Worm (Caenorhabditis elegans) whole organism, late embryonic: ENCODE results near the gene srx-23.

Source experiments
- C38D4.7 ChIP-seq: fragments of 200-800 bp; sonication (Bioruptor generic); optimal IDR thresholded peaks from 2 replicates; lab custom pipeline; 2018; ENCODE audit warnings: mild to moderate bottlenecking, missing genetic modification characterization, moderate library complexity, missing compliant biosample characterization
- T23F11.4 ChIP-seq: fragments of 200-800 bp; sonication (Bioruptor generic); optimal IDR thresholded peaks from 2 replicates; lab custom pipeline; 2018; ENCODE audit warnings: mild to moderate bottlenecking, missing genetic modification characterization, missing compliant biosample characterization
- Y22D7AL.16 ChIP-seq: sonication (generic microtip); optimal IDR thresholded peaks from 2 replicates; lab custom pipeline; 2016; ENCODE audit warnings: missing genetic modification characterization, missing compliant biosample characterization
- ama-1 ChIP-seq: fragments of 150-350 bp; optimal IDR thresholded peaks from 2 replicates; lab custom pipeline; 2014
- ceh-14 ChIP-seq: sonication (generic microtip); optimal IDR thresholded peaks from 2 replicates; lab custom pipeline; 2016; ENCODE audit warnings: missing genotype, missing genetic modification characterization, missing compliant biosample characterization
- ceh-18 ChIP-seq: sonication (generic microtip); optimal IDR thresholded peaks from 2 replicates; lab custom pipeline; 2016; ENCODE audit warnings: missing genetic modification characterization, missing compliant biosample characterization
- ceh-24 ChIP-seq: sonication (generic microtip); optimal IDR thresholded peaks from 2 replicates; lab custom pipeline; 2016; ENCODE audit warnings: mild to moderate bottlenecking, missing genetic modification characterization, missing compliant biosample characterization
- ceh-30 ChIP-seq: fragments of 150-350 bp; optimal IDR thresholded peaks from 2 replicates; lab custom pipeline; 2014; ENCODE audit warnings: missing biosample characterization, missing genetic modification characterization
- ceh-31 ChIP-seq: sonication (generic microtip); optimal IDR thresholded peaks from 2 replicates; lab custom pipeline; 2016; ENCODE audit warnings: missing genetic modification characterization, missing compliant biosample characterization
- ceh-48 ChIP-seq: sonication (generic microtip); optimal IDR thresholded peaks from 2 replicates; lab custom pipeline; 2016; ENCODE audit warnings: missing genetic modification characterization, inconsistent platforms, missing compliant biosample characterization
- ceh-6 ChIP-seq: fragments of 200-800 bp; sonication (Bioruptor generic); optimal IDR thresholded peaks from 2 replicates; lab custom pipeline; 2018; ENCODE audit warnings: mild to moderate bottlenecking, missing genetic modification characterization, missing compliant biosample characterization
- che-1 ChIP-seq: sonication (generic microtip); optimal IDR thresholded peaks from 2 replicates; lab custom pipeline; 2016; ENCODE audit warnings: mild to moderate bottlenecking, missing genetic modification characterization, missing compliant biosample characterization
- elt-2 ChIP-seq: sonication (generic microtip); optimal IDR thresholded peaks from 2 replicates; lab custom pipeline; 2016; ENCODE audit warnings: missing genetic modification reagents, missing genetic modification characterization, missing compliant biosample characterization
- fax-1 ChIP-seq: sonication (generic microtip); optimal IDR thresholded peaks from 2 replicates; lab custom pipeline; 2016; ENCODE audit warnings: missing genotype, missing genetic modification characterization, missing compliant biosample characterization
- gmeb-2 ChIP-seq: sonication (generic microtip); optimal IDR thresholded peaks from 2 replicates; lab custom pipeline; 2016; ENCODE audit warnings: missing genetic modification characterization, inconsistent platforms, missing compliant biosample characterization
- hlh-13 ChIP-seq: fragments of 200-800 bp; sonication (Bioruptor generic); optimal IDR thresholded peaks from 2 replicates; lab custom pipeline; 2018; ENCODE audit warnings: mild to moderate bottlenecking, missing genetic modification characterization, missing compliant biosample characterization
- hlh-30 ChIP-seq: sonication (generic microtip); optimal IDR thresholded peaks from 2 replicates; lab custom pipeline; 2017; ENCODE audit warnings: antibody characterized with exemption, missing genetic modification characterization, missing compliant biosample characterization; ENCODE audit not compliant: insufficient read depth
- hlh-6 ChIP-seq: sonication (generic microtip); optimal IDR thresholded peaks from 2 replicates; lab custom pipeline; 2016; ENCODE audit warnings: missing genotype, missing genetic modification characterization, missing compliant biosample characterization
- lin-11 ChIP-seq: fragments of 200-800 bp; sonication (Bioruptor generic); optimal IDR thresholded peaks from 2 replicates; lab custom pipeline; 2018; ENCODE audit warnings: mild to moderate bottlenecking, missing genetic modification characterization, missing compliant biosample characterization
- madf-2 ChIP-seq: sonication (generic microtip); optimal IDR thresholded peaks from 2 replicates; lab custom pipeline; 2017; ENCODE audit warnings: missing genetic modification characterization, missing compliant biosample characterization
- mec-3 ChIP-seq: sonication (generic microtip); optimal IDR thresholded peaks from 2 replicates; lab custom pipeline; 2016; ENCODE audit warnings: borderline replicate concordance, missing genetic modification characterization, missing compliant biosample characterization
- nfya-1 ChIP-seq: sonication (generic microtip); optimal IDR thresholded peaks from 2 replicates; lab custom pipeline; 2017; ENCODE audit warnings: missing genetic modification characterization, mild to moderate bottlenecking, missing compliant biosample characterization, antibody characterized with exemption, moderate library complexity
- nhr-11 ChIP-seq: fragments of 150-350 bp; optimal IDR thresholded peaks from 2 replicates; lab custom pipeline; 2014; ENCODE audit warnings: missing biosample characterization, missing genetic modification characterization
- nhr-232 ChIP-seq: sonication (generic microtip); optimal IDR thresholded peaks from 2 replicates; lab custom pipeline; 2016; ENCODE audit warnings: missing genetic modification characterization, missing compliant biosample characterization
- npax-4 ChIP-seq: sonication (generic microtip); optimal IDR thresholded peaks from 2 replicates; lab custom pipeline; 2016; ENCODE audit warnings: missing genetic modification characterization, missing compliant biosample characterization
- pax-1 ChIP-seq: fragments of 150-350 bp; optimal IDR thresholded peaks from 2 replicates; lab custom pipeline; 2014; ENCODE audit warnings: missing biosample characterization, missing genetic modification characterization
- pha-4 ChIP-seq: fragments of 150-350 bp; optimal IDR thresholded peaks from 2 replicates; lab custom pipeline; 2018; ENCODE audit warnings: missing biosample characterization, missing genetic modification reagents, missing genetic modification characterization
- pros-1 ChIP-seq: fragments of 150-350 bp; optimal IDR thresholded peaks from 2 replicates; lab custom pipeline; 2014; ENCODE audit warnings: missing biosample characterization, missing genetic modification reagents, missing genetic modification characterization
- ref-2 ChIP-seq: sonication (generic microtip); optimal IDR thresholded peaks from 2 replicates; lab custom pipeline; 2016; ENCODE audit warnings: missing genetic modification characterization, missing compliant biosample characterization
- rnt-1 ChIP-seq: sonication (generic microtip); optimal IDR thresholded peaks from 2 replicates; lab custom pipeline; 2016; ENCODE audit warnings: missing genetic modification characterization, missing compliant biosample characterization
- sdc-2 ChIP-seq: sonication (generic microtip); optimal IDR thresholded peaks from 2 replicates; lab custom pipeline; 2016; ENCODE audit warnings: missing genotype, missing genetic modification characterization, missing compliant biosample characterization
- sox-4 ChIP-seq: sonication (generic microtip); optimal IDR thresholded peaks from 2 replicates; lab custom pipeline; 2017; ENCODE audit warnings: mild to moderate bottlenecking, missing genetic modification characterization, inconsistent platforms, missing compliant biosample characterization
- tbx-7 ChIP-seq: sonication (generic microtip); optimal IDR thresholded peaks from 2 replicates; lab custom pipeline; 2016; ENCODE audit warnings: missing genotype, missing genetic modification characterization, missing compliant biosample characterization
- ttx-3 ChIP-seq: sonication (generic microtip); optimal IDR thresholded peaks from 2 replicates; lab custom pipeline; 2016; ENCODE audit warnings: missing genetic modification reagents, missing genetic modification characterization, missing compliant biosample characterization
- unc-3 ChIP-seq, 2 experiments: fragments of 200-800 bp in 1 of 2; sonication (Bioruptor generic) in 1 of 2; sonication (generic microtip) in 1 of 2; conservative IDR thresholded peaks in 1 of 2; optimal IDR thresholded peaks in 1 of 2; 2 replicates each; pipeline versions ENCODE4 v1.3.6 to Lab custom; 2016 to 2022; ENCODE audit warnings: missing compliant biosample characterization in 2 of 2, missing genetic modification characterization in 2 of 2, missing genetic modification reagents in 1 of 2
- unc-86 ChIP-seq: sonication (generic microtip); optimal IDR thresholded peaks from 2 replicates; lab custom pipeline; 2016; ENCODE audit warnings: missing genetic modification characterization, missing compliant biosample characterization
- zip-5 ChIP-seq: sonication (generic microtip); optimal IDR thresholded peaks from 2 replicates; lab custom pipeline; 2016; ENCODE audit warnings: missing genetic modification characterization, missing compliant biosample characterization

srx-23 gene

ce11 chrV:646129-646528 lies 36.0 kb upstream of the srx-23 start, which contains the start of gene F48G7.12:
TSS of gene F48G7.12 (minus strand) at chrV:646229.
- TF ChIP-seq zip-5 (tag; lab: Kevin White, UChicago) = no peak
- TF ChIP-seq lin-11 = no peak
- TF ChIP-seq mec-3 (tag; lab: Kevin White, UChicago) = no peak
- no peak for TF ChIP-seq fax-1
- TF ChIP-seq gmeb-2 = no peak
- no peak for TF ChIP-seq sox-4
- no peak for TF ChIP-seq T23F11.4 (GFP tag; lab: Kevin White, UChicago)
- TF ChIP-seq tbx-7 (tag; lab: Kevin White, UChicago) = no peak
- no peak for TF ChIP-seq ttx-3 (tag; lab: Kevin White, UChicago)
- no peak for TF ChIP-seq hlh-6 (tag; lab: Kevin White, UChicago)
- TF ChIP-seq ceh-48 = no peak
- TF ChIP-seq ceh-30 (tag; lab: Kevin White, UChicago) = no peak
- TF ChIP-seq unc-86 (tag; lab: Kevin White, UChicago) = no peak
- no peak for TF ChIP-seq hlh-13 (GFP tag; lab: Kevin White, UChicago)
- TF ChIP-seq npax-4 (tag; lab: Kevin White, UChicago) = no peak
- TF ChIP-seq C38D4.7 = no peak

ce11 chrV:646888-647287 lies 35.2 kb upstream of the srx-23 start, which contains the start of gene ugt-42:
TSS of gene ugt-42 (plus strand) at chrV:647188.
- TF ChIP-seq rnt-1 (tag; lab: Kevin White, UChicago) (no peak), nhr-232 (no peak), sdc-2 (tag; lab: Kevin White, UChicago) (no peak), ceh-14 (no peak), C38D4.7 (no peak), Y22D7AL.16 (tag; lab: Kevin White, UChicago) (no peak), lin-11 (no peak), ama-1 (lab: Kevin White, UChicago) (no peak), pha-4 (tag; lab: Kevin White, UChicago) (no peak), unc-3 (GFP tag; conservative IDR thresholded peaks at IDR 0.05; lab: Robert Waterston, UW) (no peak), unc-3 (tag; optimal IDR thresholded peaks at IDR 0.05; lab: Kevin White, UChicago) (no peak), ceh-24 (tag; lab: Kevin White, UChicago) (no peak)
- TF ChIP-seq, all 69 proteins: peak for 0

- no peak for TF ChIP-seq elt-2 (tag; lab: Kevin White, UChicago)
- no peak for TF ChIP-seq ceh-31 (tag; lab: Kevin White, UChicago)
Observed at ce11 chrV:652940-653339, 29.2 kb upstream of the srx-23 start, which contains the start of gene srj-5. TSS of gene srj-5 (minus strand) at chrV:653040.

- TF ChIP-seq ceh-30 (tag; lab: Kevin White, UChicago) (no peak), ceh-18 (no peak), ceh-48 (no peak), rnt-1 (tag; lab: Kevin White, UChicago) (no peak), T23F11.4 (GFP tag; lab: Kevin White, UChicago) (no peak), sox-4 (no peak), madf-2 (tag; lab: Kevin White, UChicago) (no peak), ceh-6 (GFP tag; lab: Kevin White, UChicago) (no peak), nhr-11 (tag; lab: Kevin White, UChicago) (no peak), ref-2 (tag; lab: Kevin White, UChicago) (no peak), pax-1 (tag; lab: Kevin White, UChicago) (no peak), elt-2 (tag; lab: Kevin White, UChicago) (no peak), hlh-30 (no peak), ceh-24 (tag; lab: Kevin White, UChicago) (no peak), fax-1 (no peak), nhr-232 (no peak), pros-1 (tag; lab: Kevin White, UChicago) (no peak), nfya-1 (tag; lab: Kevin White, UChicago) (no peak), che-1 (tag; lab: Kevin White, UChicago) (no peak)
Observed at ce11 chrV:654402-654801, 27.7 kb upstream of the srx-23 start, which contains the start of gene srj-6. TSS of gene srj-6 (minus strand) at chrV:654502.
